Fruit fly (Drosophila melanogaster): ENCODE results near the gene CG14605.

- TF ChIP-seq Snoo (tag; optimal IDR thresholded peaks at IDR 0.05) (no peak), CG4496 (GFP tag; IDR thresholded peaks at IDR 0.05) (no peak), fd96Ca (GFP tag; IDR thresholded peaks at IDR 0.05) (no peak), CG15710 (tag; optimal IDR thresholded peaks at IDR 0.05) (no peak), EcR (GFP tag; optimal IDR thresholded peaks at IDR 0.05) (no peak), CG9948 (tag; optimal IDR thresholded peaks at IDR 0.05) (no peak), Pif1B (GFP tag; optimal IDR thresholded peaks at IDR 0.05) (no peak), CG13204 (GFP tag; optimal IDR thresholded peaks at IDR 0.05) (no peak), CG12605 (GFP tag; IDR thresholded peaks at IDR 0.05) (no peak), Ets98B (GFP tag; IDR thresholded peaks at IDR 0.05) (no peak), CG10348 (GFP tag; IDR thresholded peaks at IDR 0.05) (no peak), CG32121 (GFP tag; IDR thresholded peaks at IDR 0.05) (no peak), CG8159 (tag; optimal IDR thresholded peaks at IDR 0.05) (no peak)
These were observed 31.5 kb downstream of the CG14605 start for dm6 chr3R:7187989-7188388.
